Worm (Caenorhabditis elegans): ENCODE results near the gene fbxb-55.
A peak's percentile ranks its signal among the peaks of the same experiment; 100 is the strongest.

The fbxb-55 gene

ce11 chrIV:4068480-4068879 lies at the start of gene fbxb-55:
TSS of gene fbxb-55 (plus strand) at chrIV:4068780.
- no peak for TF ChIP-seq med-1 (GFP tag; optimal IDR thresholded peaks at IDR 0.05; ENCODE audit: insufficient read depth)
- TF ChIP-seq ztf-23 (GFP tag; IDR thresholded peaks at IDR 0.05): no peak
- no peak for TF ChIP-seq T22C8.4 (GFP tag; IDR thresholded peaks at IDR 0.05)
- TF ChIP-seq tab-1 (GFP tag; IDR thresholded peaks at IDR 0.05): no peak

ce11 chrIV:4019836-4020235 lies 48.7 kb upstream of the fbxb-55 start:
- TF ChIP-seq tab-1 (GFP tag; IDR thresholded peaks at IDR 0.05) (no peak), flt-1 (GFP tag; IDR thresholded peaks at IDR 0.05) (peak; percentile 52; the same call in 1 of the 2 replicates), ref-1 (GFP tag; conservative IDR thresholded peaks at IDR 0.05) (no peak), ztf-23 (GFP tag; IDR thresholded peaks at IDR 0.05) (no peak), T22C8.4 (GFP tag; IDR thresholded peaks at IDR 0.05) (no peak), med-1 (GFP tag; optimal IDR thresholded peaks at IDR 0.05; ENCODE audit: insufficient read depth) (no peak), cog-1 (tag; optimal IDR thresholded peaks at IDR 0.05) (no peak), klf-2 (GFP tag; conservative IDR thresholded peaks at IDR 0.05) (no peak)

ce11 chrIV:4021847-4022780 lies 46.5 kb upstream of the fbxb-55 start:
- TF ChIP-seq klf-2 (GFP tag; conservative IDR thresholded peaks at IDR 0.05) (no peak), flt-1 (GFP tag; IDR thresholded peaks at IDR 0.05) (no peak), ztf-23 (GFP tag; IDR thresholded peaks at IDR 0.05) (no peak), tab-1 (GFP tag; IDR thresholded peaks at IDR 0.05) (no peak), cog-1 (tag; optimal IDR thresholded peaks at IDR 0.05) (no peak), med-1 (GFP tag; optimal IDR thresholded peaks at IDR 0.05; ENCODE audit: insufficient read depth) (no peak), ztf-29 (GFP tag; IDR thresholded peaks at IDR 0.05) (no peak), ref-1 (GFP tag; conservative IDR thresholded peaks at IDR 0.05) (no peak), T22C8.4 (GFP tag; IDR thresholded peaks at IDR 0.05) (no peak)

ce11 chrIV:4024159-4025004 lies 44.2 kb upstream of the fbxb-55 start:
- TF ChIP-seq ztf-23 (GFP tag; IDR thresholded peaks at IDR 0.05) (no peak), cog-1 (tag; optimal IDR thresholded peaks at IDR 0.05) (no peak), ref-1 (GFP tag; conservative IDR thresholded peaks at IDR 0.05) (no peak), med-1 (GFP tag; optimal IDR thresholded peaks at IDR 0.05; ENCODE audit: insufficient read depth) (no peak), T22C8.4 (GFP tag; IDR thresholded peaks at IDR 0.05) (no peak)

ce11 chrIV:4025923-4026322 lies 42.7 kb upstream of the fbxb-55 start:
- TF ChIP-seq ztf-23 (GFP tag; IDR thresholded peaks at IDR 0.05) (no peak), flt-1 (GFP tag; IDR thresholded peaks at IDR 0.05) (no peak)

- TF ChIP-seq ref-1 (GFP tag; conservative IDR thresholded peaks at IDR 0.05) (no peak), ztf-29 (GFP tag; IDR thresholded peaks at IDR 0.05) (no peak), tab-1 (GFP tag; IDR thresholded peaks at IDR 0.05) (no peak), flt-1 (GFP tag; IDR thresholded peaks at IDR 0.05) (no peak), klf-2 (GFP tag; conservative IDR thresholded peaks at IDR 0.05) (no peak), cog-1 (tag; optimal IDR thresholded peaks at IDR 0.05) (no peak), T22C8.4 (GFP tag; IDR thresholded peaks at IDR 0.05) (no peak), med-1 (GFP tag; optimal IDR thresholded peaks at IDR 0.05; ENCODE audit: insufficient read depth) (no peak), ztf-23 (GFP tag; IDR thresholded peaks at IDR 0.05) (no peak)
These were observed 41.3 kb upstream of the fbxb-55 start for ce11 chrIV:4027106-4027888.

- TF ChIP-seq klf-2 (GFP tag; conservative IDR thresholded peaks at IDR 0.05) (0 out of 2 replicates have a peak, but pooled peaks have one; percentile 45), flt-1 (GFP tag; IDR thresholded peaks at IDR 0.05) (peak; percentile 61; the same call in 1 of the 2 replicates), med-1 (GFP tag; optimal IDR thresholded peaks at IDR 0.05; ENCODE audit: insufficient read depth) (no peak)
These were observed 40.4 kb upstream of the fbxb-55 start for ce11 chrIV:4028177-4028576.

DNA sequence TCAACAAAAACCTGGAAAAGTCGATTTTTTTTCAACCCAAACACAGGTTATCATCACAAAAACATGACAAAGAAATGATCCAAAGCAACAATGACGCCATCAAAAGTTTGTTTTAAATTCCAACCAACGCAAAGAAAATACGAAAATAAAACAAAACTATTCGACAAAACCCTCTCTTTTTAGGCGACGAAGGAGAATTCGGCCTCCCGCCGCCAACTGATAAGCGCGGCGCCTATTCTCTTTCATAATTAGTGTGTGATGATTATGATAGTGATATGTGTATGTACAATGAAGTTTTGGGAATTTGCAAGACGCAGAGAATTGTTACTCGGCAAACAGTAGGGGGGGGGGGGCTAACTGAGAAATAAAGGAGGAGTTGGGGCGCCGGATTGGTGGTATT lies 39.3 kb upstream of the fbxb-55 start:
- no peak for TF ChIP-seq flt-1 (GFP tag; IDR thresholded peaks at IDR 0.05)
- TF ChIP-seq T22C8.4 (GFP tag; IDR thresholded peaks at IDR 0.05): no peak
- no peak for TF ChIP-seq cog-1 (tag; optimal IDR thresholded peaks at IDR 0.05)
- TF ChIP-seq tab-1 (GFP tag; IDR thresholded peaks at IDR 0.05): no peak
- TF ChIP-seq med-1 (GFP tag; optimal IDR thresholded peaks at IDR 0.05; ENCODE audit: insufficient read depth): no peak
- TF ChIP-seq ztf-29 (GFP tag; IDR thresholded peaks at IDR 0.05): no peak
- TF ChIP-seq ztf-23 (GFP tag; IDR thresholded peaks at IDR 0.05): no peak
- TF ChIP-seq klf-2 (GFP tag; conservative IDR thresholded peaks at IDR 0.05): no peak
- no peak for TF ChIP-seq ref-1 (GFP tag; conservative IDR thresholded peaks at IDR 0.05)

DNA sequence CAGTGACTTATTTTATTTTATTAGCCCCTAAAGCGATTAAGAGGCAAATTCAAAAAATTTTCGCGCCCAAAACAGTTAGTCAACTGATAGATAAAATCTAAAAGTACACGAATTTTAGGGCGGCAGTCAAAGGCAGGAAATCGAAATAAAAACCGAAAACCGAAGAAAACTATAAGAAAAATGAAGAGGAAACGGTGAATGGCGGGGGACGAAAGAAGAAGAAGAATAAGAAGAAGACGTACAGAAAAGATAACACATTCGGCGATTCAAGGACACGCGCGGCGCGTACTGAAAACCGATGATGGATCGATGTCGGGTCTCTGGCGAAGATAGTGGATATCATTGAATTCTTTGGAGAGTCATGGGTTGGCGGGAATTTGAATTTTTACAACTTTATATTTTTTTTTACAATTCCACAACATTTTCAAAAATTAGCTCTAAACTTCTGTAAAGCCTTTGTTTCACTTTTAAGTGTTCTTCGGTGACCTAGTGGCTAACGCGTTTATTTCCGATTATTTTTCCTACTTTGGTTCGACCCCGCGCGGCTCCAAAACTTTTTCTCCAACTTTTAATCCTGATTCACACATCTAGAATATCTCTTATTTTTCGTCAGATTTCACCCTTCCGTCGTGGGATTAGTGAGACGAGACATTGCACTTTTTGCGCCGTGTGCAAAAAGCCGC lies 37.5 kb upstream of the fbxb-55 start:
- TF ChIP-seq flt-1 (GFP tag; IDR thresholded peaks at IDR 0.05): no peak
- TF ChIP-seq med-1 (GFP tag; optimal IDR thresholded peaks at IDR 0.05; ENCODE audit: insufficient read depth): no peak
- no peak for TF ChIP-seq cog-1 (tag; optimal IDR thresholded peaks at IDR 0.05)
- no peak for TF ChIP-seq ref-1 (GFP tag; conservative IDR thresholded peaks at IDR 0.05)

All from whole organism, midembryonic.